Worm (Caenorhabditis elegans) whole organism, dauer: Measurements from ENCODE around the gene cima-1.

Experiments used
- unc-62 ChIP-seq: sonication (generic microtip); optimal IDR thresholded peaks from 2 replicates; lab custom pipeline; 2017; ENCODE audit warnings: missing biosample characterization, missing genetic modification reagents, missing genetic modification characterization

Gene cima-1

DNA sequence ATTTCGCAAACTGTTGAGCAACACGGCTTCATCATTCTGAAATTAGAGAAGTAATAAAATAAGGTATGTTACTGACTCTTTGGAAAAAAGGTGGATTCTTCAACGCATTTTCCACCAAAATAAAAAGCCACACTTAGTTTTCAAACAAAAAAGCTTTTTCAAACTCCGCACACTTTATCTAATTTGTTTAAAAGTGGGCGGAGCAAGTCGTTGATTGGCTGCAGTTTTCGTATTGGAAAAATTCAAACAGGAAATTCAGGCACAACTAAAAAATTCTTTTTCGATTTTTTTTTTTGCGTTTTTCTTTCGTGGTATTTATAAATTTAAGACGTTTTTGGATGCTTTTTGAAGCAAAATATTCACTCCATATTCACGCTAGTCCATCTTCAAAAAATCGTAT is 826 bp upstream of the cima-1 start:
- TF ChIP-seq unc-62 (GFP tag; lab: Kevin White, UChicago): no peak

DNA sequence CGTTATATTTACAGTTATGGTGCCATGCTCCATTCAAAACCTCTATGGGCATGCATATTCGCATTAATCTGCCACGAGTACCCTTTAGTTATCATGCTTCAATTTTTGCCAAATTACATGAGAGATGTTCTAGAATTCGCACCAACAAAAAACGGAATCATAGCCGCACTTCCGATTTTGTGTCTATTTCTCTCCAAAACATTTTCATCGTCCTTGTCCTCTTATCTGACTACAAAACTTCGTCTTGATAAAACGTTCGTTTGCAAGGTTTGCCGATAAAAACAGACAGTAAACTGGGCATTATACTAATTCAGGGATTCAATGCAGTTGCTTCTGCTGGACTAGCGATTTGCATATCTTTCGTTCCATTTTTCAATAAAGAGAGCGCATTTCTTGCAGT is 1.9 kb downstream of the cima-1 start:
- TF ChIP-seq unc-62 (GFP tag; lab: Kevin White, UChicago): no peak

DNA sequence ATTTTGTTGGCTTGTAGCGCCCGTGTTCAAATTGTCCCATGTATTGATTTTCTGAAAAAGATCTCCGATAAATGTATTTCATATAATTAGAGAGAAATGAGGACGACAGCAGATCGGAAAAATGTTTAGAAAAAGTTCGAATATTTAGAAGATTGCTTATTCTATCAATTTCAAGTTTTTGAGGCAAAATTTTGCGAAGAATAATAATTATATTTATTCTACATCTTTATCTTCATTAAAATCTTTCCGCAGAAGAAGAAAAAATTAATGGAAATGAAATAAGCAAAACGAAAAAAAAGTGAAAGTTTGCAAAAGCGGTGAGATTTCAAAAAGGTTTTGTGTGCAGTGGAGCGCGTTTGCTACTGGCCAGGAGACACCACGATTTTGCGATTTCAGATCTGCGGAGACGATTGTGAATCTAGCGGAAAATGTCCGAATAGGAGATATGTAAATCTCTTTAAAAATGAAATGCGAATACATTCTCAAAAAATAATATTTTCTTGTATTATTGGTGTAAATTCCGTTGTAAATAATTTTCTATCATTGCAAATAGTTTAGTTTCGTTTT is 3.0 kb downstream of the cima-1 start, which contains the start of gene nrde-4:
Gene nrde-4 (minus strand): TSS at position 51 of the 567 bp plus-strand sequence.
- TF ChIP-seq unc-62 (GFP tag; lab: Kevin White, UChicago): no peak

DNA sequence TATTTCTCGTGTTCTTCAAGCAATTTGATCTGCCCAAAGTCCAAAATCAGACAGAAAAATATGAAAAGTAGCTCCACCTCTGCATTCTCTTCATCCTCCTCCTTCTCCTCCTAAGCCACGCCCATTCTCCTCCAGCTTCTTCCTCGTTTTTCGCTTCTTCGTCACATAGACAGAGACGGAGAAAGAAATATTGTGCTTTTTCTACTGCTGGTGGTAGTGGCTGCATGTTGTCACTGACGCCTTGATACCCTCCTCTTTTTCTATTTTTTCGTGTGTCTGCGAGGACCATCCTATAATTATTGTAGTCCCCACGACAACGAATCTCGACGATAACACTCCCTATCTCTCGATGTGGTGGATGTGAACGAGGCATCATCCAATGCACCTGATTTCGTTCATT is 7.3 kb downstream of the cima-1 start, which contains the start of gene C08G9.1:
Gene C08G9.1 (plus strand): TSS at position 175 of the 400 bp plus-strand sequence.
- TF ChIP-seq unc-62 (GFP tag; lab: Kevin White, UChicago): no peak

DNA sequence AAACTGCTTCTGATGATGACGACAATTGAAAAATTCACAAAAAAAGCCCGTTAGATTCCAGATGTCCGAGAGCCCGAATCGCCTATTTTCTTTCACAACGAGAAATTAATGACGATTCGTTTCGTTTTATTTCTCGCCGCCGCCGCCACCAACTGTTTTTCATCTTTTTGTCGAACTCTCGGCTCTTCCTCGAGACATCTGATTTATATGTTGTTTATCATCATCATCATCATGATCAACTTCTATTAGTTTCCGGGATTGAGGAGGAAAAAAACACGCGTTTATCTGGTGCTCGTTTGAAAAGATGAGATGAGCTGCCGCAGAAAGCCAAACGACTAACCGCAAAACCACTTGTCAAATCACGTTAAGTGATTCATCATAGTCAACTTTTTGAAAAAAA is 8.2 kb downstream of the cima-1 start:
- TF ChIP-seq unc-62 (GFP tag; lab: Kevin White, UChicago): no peak

DNA sequence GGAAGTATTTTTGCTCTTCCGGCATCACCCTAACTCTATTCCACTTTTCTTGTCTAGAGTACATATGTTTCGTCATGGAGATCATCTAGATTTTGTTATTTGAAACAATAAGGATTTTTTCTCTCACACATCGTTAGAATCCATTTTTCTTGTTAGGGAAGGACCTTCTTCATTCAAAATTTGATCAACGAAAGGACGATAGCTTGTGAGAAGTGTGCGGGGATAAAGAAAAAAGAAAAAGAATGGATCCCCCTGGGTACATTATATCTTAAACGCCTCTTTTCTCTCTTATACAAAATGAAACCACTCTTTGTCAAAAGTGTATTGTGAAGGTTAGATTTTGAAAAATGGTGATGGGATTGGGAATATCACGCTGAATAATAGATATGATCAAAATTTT is 10.3 kb downstream of the cima-1 start:
- no peak for TF ChIP-seq unc-62 (GFP tag; lab: Kevin White, UChicago)

DNA sequence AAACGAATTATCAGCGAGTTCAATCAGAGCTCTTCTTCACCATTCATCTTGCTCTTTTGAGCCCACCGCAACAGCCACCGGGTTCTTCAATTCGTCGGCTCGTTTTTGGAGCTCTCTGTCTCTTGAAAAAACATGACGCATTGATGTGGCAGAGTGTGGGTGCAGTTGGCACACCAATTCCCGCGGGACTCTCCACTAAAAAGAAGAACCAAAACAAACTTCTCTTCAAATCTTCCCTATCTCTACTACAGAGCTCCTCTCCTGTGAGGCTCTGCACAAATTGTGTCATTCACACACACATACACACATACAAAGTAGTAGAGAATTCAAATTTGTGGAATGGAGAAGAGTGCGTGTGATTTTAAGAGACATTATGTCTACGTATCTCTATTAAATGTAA is 11.7 kb downstream of the cima-1 start:
- no peak for TF ChIP-seq unc-62 (GFP tag; lab: Kevin White, UChicago)

DNA sequence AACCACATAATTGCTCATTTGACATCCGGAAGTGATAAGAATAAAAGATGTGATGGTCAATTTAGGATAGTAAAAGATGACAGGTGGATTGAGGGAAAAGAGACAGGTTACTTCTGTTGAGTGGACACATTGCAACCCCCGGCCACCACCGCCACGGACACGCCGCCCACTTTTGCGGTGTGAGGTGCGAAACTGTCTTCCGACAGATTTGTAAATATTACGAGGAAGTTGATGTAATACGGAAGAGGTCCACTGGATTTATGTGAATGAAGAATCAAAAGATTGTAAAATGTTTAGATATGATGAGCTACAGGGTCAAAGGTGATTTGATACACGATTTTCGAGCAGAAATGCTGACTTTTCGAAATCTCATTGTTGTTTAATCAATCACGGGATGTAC is 21.6 kb downstream of the cima-1 start, which contains the start of gene C08G9.2:
Gene C08G9.2 (minus strand): TSS at position 101 of the 400 bp plus-strand sequence.
- TF ChIP-seq unc-62 (GFP tag; lab: Kevin White, UChicago): no peak

DNA sequence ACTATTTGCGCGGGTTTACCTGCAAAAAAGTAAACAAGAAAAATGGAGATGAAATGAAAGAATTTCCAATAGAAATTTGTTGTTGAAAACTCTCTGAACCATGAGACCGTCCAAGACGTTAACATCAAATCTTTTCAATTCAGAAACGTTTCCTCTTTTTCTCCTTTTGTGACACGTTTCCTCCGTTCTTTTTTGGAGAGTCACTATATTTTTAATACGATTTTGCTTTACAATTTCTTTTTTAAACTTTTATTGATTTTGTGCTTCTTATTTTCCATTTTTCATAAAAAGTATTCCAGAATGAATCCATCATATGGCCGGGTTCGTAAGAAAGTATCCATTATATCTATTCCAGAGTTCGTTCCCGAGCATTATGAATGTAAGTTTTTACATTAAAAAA is 23.6 kb downstream of the cima-1 start, which contains the start of gene itr-1:
Gene itr-1 (plus strand): TSS at position 301 of the 400 bp plus-strand sequence.
- TF ChIP-seq unc-62 (GFP tag; lab: Kevin White, UChicago): no peak

DNA sequence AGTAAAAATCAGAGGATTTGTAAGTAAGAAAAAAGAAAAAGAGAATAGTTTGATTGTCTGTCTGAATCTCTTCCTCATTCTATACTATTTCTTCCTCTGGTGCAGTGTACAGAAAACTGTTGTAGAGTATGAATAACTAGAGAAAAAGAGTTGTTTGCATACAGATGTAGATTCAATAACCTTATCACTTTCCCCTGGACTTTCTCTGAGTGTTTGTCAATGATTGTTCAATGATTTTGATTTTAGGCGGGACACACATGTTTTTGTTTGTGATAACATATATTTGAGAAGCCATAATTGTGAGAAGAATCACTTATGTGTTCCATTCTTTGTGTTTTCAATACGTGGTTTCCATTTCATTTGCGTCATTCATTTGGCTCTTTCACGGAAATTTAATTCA is 27.9 kb downstream of the cima-1 start:
- no peak for TF ChIP-seq unc-62 (GFP tag; lab: Kevin White, UChicago)

DNA sequence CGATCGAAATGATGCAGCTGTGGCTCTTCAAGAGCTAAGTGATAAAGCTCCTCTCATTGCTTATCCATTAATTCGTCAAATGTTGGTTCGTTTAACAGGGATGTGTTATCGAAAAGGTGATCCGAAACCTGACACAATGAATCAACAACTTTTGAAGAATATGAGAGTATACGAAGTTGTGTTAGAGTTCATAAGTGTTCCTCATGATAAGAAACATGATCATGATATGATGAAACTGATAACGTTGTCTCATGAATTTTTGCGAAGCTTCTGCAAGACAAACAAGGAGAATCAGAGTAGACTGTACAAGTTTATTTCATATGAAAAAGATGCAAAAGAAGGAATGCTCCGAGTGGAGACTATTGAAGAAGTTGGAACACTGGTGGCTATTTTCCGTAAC is 38.1 kb downstream of the cima-1 start:
- TF ChIP-seq unc-62 (GFP tag; lab: Kevin White, UChicago): no peak

DNA sequence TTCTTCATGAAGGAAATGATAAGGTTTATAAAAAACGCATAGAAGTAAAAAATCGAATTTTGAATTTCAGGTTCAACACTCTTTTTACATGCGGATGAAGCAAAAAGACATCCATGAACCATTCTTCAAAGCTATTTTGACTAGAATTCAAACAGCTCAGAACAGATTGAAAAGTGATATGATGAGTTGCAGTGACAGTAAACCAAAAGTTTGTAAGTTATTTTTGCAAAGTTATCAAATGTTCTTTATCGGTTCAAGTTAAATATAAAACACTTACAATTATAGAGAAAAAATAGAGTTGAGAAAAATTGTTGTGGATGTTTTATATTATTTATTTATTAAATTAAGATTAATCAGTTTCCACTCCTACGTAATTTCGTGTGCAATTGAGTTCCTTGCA is 41.2 kb downstream of the cima-1 start:
- TF ChIP-seq unc-62 (GFP tag; lab: Kevin White, UChicago): no peak

DNA sequence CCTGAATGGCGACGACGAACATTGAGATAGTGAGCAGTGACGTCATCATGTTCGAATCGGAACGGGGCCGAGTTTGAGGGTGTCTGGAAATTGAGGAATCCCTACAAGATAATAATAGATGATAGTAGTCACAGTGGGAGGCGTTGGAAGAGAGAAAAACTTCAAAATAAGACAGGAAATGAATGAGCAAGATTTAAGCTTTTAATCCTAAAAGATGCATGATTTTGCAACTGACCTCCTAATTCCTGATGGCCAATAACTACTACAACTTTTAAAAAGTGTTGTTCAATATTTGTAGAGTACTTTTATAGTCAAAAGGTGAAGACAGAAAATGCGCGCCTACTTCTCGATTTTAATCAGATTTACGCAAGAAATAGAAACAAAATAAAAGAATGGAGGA is 47.1 kb downstream of the cima-1 start, which contains the start of gene flp-13:
Gene flp-13 (minus strand): TSS at position 101 of the 400 bp plus-strand sequence.
- no peak for TF ChIP-seq unc-62 (GFP tag; lab: Kevin White, UChicago)
